Fruit fly (Drosophila melanogaster): ENCODE data around the gene Sk2.
A peak's percentile ranks its signal among the peaks of the same experiment; 100 is the strongest.

dm6 chr3L:3058970-3059883 is 12.3 kb downstream of the Sk2 start:
- TF ChIP-seq Sox14 (GFP tag; optimal IDR thresholded peaks at IDR 0.05) (peak; percentile 29), achi (GFP tag; optimal IDR thresholded peaks at IDR 0.05) (peak; percentile 2)
